Fruit fly (Drosophila melanogaster): Measurements from ENCODE around the gene mRpL39.
A peak's percentile ranks its signal among the peaks of the same experiment; 100 is the strongest.

mRpL39 gene

DNA sequence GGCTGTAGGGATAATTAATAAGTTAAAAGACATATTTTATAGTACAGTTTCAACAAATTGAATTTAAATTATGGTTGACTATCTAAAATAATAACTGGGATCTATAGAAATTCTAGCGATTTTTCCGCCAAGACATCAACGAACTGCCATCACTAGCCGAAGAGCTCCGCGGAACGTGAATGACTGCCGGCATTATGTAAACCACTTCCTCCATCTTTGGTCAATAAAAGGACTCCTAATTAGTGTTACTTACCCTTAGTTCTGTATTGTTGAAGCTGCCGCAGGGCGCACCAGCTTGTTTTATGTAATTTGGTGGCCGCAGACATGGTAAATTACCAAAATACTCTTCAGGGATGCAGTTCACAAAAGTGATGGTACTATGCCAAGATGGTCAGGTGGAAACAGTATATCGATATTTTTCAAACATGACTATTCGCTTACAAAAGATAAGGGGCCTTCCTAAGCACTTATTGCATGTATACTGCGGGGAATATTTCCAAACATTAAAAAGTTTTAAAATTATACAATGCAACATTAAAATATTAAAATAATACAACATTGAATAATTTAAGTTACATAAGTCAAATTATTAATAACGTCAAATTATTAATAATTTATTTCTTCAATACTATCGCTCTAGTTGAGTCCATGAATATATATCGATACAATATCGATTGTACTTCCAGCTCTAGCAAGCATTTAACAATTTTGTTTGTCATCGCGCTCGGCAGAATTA lies at the start of gene mRpL39, which contains the start of gene Prosbeta2:
Gene mRpL39 (minus strand): TSS at position 383 of the 736 bp plus-strand sequence.
Gene Prosbeta2 (plus strand): TSS at position 668 of the 736 bp plus-strand sequence.
- no peak for TF ChIP-seq CG8478 (optimal IDR thresholded peaks at IDR 0.05)
- no peak for TF ChIP-seq CTCF (optimal IDR thresholded peaks at IDR 0.05)

- TF ChIP-seq CTCF (optimal IDR thresholded peaks at IDR 0.05) (peak; percentile 84 to 90), CG8478 (optimal IDR thresholded peaks at IDR 0.05) (no peak)
Observed at dm6 chr3L:15048091-15048490, 48.6 kb upstream of the mRpL39 start.

DNA sequence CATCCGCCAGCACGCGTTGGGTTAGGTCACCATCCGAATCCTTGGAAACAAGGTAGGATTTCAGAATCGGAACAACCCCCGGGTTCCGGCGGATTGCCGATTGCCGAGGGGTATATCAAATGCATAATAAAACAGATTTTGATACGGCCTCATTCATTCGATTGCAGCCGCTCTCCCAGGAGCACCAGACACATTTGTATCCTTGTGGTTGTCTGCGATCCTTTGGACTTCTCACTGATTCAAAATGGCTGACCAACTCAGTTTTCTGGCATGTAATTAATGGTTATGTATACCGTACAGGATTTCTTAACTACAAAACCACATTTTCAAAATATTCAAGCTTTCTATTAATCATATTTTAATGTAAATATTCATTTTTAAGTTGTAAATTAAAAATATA lies 48.1 kb upstream of the mRpL39 start:
- TF ChIP-seq CTCF (optimal IDR thresholded peaks at IDR 0.05) (no peak), CG8478 (optimal IDR thresholded peaks at IDR 0.05) (no peak)

- TF ChIP-seq CG8478 (optimal IDR thresholded peaks at IDR 0.05) (no peak), CTCF (optimal IDR thresholded peaks at IDR 0.05) (no peak)
Observed at dm6 chr3L:15045114-15045513, 45.6 kb upstream of the mRpL39 start.

DNA sequence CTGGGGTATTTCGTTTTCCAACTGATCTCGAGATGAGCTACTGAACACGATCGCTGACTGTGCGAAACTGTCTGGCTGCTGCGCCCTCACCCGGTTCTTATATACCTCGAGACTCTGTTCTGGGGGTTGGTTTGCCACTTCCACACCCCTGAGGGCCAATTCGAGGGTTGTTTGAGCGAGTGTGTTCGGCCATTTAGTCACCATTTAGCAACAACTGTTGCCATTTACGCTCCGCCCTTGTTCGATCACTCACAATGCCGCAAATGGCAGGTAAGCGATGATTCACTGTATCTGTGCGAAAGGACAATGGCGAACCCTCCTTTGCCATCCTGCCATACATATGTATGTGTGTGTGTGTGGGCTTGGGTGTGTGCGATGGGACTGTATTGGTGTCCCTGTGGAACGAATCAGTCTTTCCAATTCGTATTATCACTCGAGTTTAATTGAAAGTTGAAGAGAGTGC lies 44.4 kb upstream of the mRpL39 start, which contains the start of gene ind:
Gene ind (minus strand): TSS at position 51 of the 463 bp plus-strand sequence.
- TF ChIP-seq CG8478 (optimal IDR thresholded peaks at IDR 0.05) (no peak), CTCF (optimal IDR thresholded peaks at IDR 0.05) (no peak)

DNA sequence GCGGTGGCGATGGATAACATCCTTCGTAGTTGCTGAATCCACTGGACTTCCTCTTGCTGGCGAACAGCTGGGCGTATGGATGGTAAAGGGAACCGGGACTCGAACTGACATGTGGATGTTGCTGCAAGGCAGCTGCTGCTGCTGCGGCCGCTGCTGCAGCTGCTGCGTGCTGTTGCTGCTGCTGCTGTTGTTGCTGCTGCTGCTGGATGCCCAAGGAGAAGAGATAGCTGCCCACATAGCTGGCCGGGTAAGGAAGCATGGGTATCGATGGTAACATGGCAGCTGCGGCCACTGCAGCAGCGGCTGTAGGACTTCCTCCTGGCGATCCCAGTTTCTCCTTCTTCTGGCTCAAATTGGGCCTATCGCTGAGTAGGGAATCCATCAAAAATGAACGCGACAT lies 44.0 kb upstream of the mRpL39 start:
- no peak for TF ChIP-seq CG8478 (optimal IDR thresholded peaks at IDR 0.05)
- TF ChIP-seq CTCF (optimal IDR thresholded peaks at IDR 0.05), result no peak

- TF ChIP-seq CG8478 (optimal IDR thresholded peaks at IDR 0.05) (no peak), CTCF (optimal IDR thresholded peaks at IDR 0.05) (no peak)
Observed at dm6 chr3L:15042470-15042869, 43.0 kb upstream of the mRpL39 start, which contains the start of gene Rpn12R. Rpn12R (minus strand) TSS chr3L:15042570.

- TF ChIP-seq CG8478 (optimal IDR thresholded peaks at IDR 0.05) (no peak), CTCF (optimal IDR thresholded peaks at IDR 0.05) (no peak)
Observed at dm6 chr3L:15040329-15040886, 40.9 kb upstream of the mRpL39 start.

DNA sequence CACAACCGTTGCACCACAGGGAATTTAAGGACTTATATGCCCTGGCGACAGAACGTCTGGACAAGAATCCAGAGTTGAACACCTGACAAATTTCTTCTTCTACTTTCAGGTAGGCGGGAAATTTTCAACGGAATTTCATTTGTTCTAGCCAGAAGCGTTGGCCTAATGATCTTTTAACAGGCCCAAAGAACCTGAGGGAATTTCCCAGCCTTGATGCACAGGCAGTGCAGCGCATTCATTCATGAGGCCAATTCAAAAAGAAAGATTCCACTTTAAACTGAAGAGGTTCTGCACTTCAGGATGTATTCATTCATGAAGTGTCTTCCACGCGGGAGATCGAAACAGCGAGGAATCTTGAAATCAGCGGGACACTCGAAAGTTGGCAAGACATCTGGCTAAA lies 40.0 kb upstream of the mRpL39 start:
- TF ChIP-seq CG8478 (optimal IDR thresholded peaks at IDR 0.05), result no peak
- no peak for TF ChIP-seq CTCF (optimal IDR thresholded peaks at IDR 0.05)

dm6 chr3L:15035585-15035984 lies 36.1 kb upstream of the mRpL39 start:
- TF ChIP-seq CTCF (optimal IDR thresholded peaks at IDR 0.05) (no peak), CG8478 (optimal IDR thresholded peaks at IDR 0.05) (no peak)

DNA sequence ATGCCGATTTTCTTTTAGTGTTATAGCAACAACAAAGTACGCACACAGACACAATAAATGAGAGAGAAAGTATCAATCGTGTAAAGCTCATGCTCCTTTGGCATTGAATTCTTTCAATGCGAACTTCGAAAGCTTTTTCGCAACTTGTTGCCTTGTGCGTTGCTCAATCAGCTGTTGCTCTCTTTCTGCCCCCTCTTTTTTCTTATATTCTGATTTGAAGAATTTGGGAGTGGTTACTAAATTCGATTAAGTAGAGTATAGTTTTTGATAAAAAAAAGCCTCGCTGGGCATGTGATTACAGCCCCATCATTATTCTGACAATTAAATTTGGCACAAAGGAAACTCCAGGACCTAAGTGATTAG lies 35.2 kb upstream of the mRpL39 start:
- TF ChIP-seq CTCF (optimal IDR thresholded peaks at IDR 0.05) (no peak), CG8478 (optimal IDR thresholded peaks at IDR 0.05) (no peak)

dm6 chr3L:15034061-15034713 lies 34.7 kb upstream of the mRpL39 start:
- no peak for TF ChIP-seq CTCF (optimal IDR thresholded peaks at IDR 0.05)
- no peak for TF ChIP-seq CG8478 (optimal IDR thresholded peaks at IDR 0.05)

dm6 chr3L:15031773-15032172 lies 32.3 kb upstream of the mRpL39 start:
- TF ChIP-seq CTCF (optimal IDR thresholded peaks at IDR 0.05), result no peak
- no peak for TF ChIP-seq CG8478 (optimal IDR thresholded peaks at IDR 0.05)

DNA sequence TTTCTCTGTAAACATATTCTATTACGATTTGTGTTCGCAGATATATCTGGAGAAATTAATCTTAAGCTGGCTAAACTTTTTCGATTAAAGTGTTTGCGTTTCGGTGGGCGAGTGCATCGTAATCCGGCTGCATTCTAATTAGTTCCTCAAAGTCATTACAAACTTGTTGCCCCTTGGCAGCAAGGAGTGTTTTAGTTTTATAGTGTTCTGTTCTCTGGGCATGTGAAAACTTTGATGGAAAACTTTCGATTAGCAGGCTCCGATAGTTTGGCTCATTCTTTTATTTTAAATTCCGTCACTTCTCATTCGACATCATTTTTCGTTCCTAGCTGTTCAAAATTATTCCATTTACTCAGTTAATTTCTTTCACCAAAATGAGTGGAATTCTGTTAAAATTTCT lies 23.7 kb upstream of the mRpL39 start, which contains the start of gene CG32148:
Gene CG32148 (plus strand): TSS at position 301 of the 400 bp plus-strand sequence.
- TF ChIP-seq CG8478 (optimal IDR thresholded peaks at IDR 0.05) (no peak), CTCF (optimal IDR thresholded peaks at IDR 0.05) (no peak)

dm6 chr3L:15021008-15021407 lies 21.5 kb upstream of the mRpL39 start:
- TF ChIP-seq CTCF (optimal IDR thresholded peaks at IDR 0.05) (no peak), CG8478 (optimal IDR thresholded peaks at IDR 0.05) (no peak)

All from S2 (cell line).